Fruit fly (Drosophila melanogaster) Kc167 (cell line): ENCODE results near the gene CG12535.

Experiments used
- Myc ChIP-seq: fragments of >200 bp; optimal IDR thresholded peaks from 2 replicates; lab custom pipeline; 2017; ENCODE audit warnings: missing external identifiers
- Sin3A ChIP-seq: fragments of >200 bp; optimal IDR thresholded peaks from 2 replicates; lab custom pipeline; 2018; ENCODE audit warnings: missing external identifiers
- h ChIP-seq: fragments of >200 bp; optimal IDR thresholded peaks from 3 replicates; lab custom pipeline; 2018; ENCODE audit warnings: missing external identifiers
- insv ChIP-seq: fragments of >200 bp; optimal IDR thresholded peaks from 3 replicates; lab custom pipeline; 2018; ENCODE audit warnings: missing external identifiers
- psq ChIP-seq: fragments of >200 bp; optimal IDR thresholded peaks from 2 replicates; lab custom pipeline; 2017; ENCODE audit warnings: missing external identifiers
- ttk ChIP-seq: sonication (Bioruptor generic); optimal IDR thresholded peaks from 2 replicates; lab custom pipeline; 2017; ENCODE audit warnings: missing external identifiers

The CG12535 gene

DNA sequence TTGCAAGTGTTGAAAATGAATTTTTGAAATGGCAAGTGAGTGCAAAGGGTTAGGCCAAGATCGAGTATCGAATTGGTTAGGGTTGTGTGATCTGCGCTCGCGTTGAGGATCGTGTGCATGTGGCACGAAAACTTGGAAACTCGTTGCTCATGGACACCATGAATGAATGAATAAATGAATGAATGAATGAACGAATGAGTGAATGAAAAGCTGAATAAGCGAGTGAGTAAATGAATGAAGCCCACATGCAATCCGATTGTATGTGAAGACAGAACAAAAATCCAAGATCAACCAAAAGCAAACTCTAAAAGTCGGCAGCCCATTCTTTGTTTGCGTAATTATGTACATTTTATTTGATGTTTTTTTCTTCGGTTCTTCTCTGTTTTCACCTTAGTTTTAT lies 44.0 kb downstream of the CG12535 start:
- TF ChIP-seq Myc (lab: Kevin White, UChicago): no peak
- TF ChIP-seq Sin3A (lab: Kevin White, UChicago): no peak
- no peak for TF ChIP-seq ttk (lab: Kevin White, UChicago)
- no peak for TF ChIP-seq insv (lab: Kevin White, UChicago)
- TF ChIP-seq psq: no peak
- TF ChIP-seq h: no peak

- no peak for TF ChIP-seq Sin3A (lab: Kevin White, UChicago)
- no peak for TF ChIP-seq Myc (lab: Kevin White, UChicago)
- TF ChIP-seq h: no peak
- no peak for TF ChIP-seq psq
- TF ChIP-seq insv (lab: Kevin White, UChicago): no peak
- TF ChIP-seq ttk (lab: Kevin White, UChicago): no peak
These were observed 45.3 kb downstream of the CG12535 start for dm6 chrX:3403411-3403810.

DNA sequence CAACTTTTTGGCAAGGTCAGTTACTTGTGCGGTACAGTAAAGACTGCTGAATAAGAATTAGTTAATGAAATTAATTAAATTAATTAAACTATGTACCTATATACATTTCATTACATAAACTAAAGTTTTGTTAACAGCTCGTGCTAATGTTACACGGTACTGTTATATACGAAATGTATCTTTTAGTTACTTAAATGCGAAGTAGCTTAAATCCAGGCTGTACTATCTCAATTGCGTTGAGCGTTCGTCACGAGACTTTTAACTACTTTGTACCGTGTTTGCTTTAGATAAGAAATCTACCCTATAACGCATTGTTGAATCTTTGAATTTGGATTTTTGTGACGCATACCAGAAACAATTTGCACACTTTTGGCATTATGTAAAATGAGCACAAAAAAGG lies 49.5 kb downstream of the CG12535 start:
- no peak for TF ChIP-seq psq
- TF ChIP-seq Myc (lab: Kevin White, UChicago): no peak
- no peak for TF ChIP-seq ttk (lab: Kevin White, UChicago)
- no peak for TF ChIP-seq insv (lab: Kevin White, UChicago)
- TF ChIP-seq Sin3A (lab: Kevin White, UChicago): no peak
- no peak for TF ChIP-seq h

DNA sequence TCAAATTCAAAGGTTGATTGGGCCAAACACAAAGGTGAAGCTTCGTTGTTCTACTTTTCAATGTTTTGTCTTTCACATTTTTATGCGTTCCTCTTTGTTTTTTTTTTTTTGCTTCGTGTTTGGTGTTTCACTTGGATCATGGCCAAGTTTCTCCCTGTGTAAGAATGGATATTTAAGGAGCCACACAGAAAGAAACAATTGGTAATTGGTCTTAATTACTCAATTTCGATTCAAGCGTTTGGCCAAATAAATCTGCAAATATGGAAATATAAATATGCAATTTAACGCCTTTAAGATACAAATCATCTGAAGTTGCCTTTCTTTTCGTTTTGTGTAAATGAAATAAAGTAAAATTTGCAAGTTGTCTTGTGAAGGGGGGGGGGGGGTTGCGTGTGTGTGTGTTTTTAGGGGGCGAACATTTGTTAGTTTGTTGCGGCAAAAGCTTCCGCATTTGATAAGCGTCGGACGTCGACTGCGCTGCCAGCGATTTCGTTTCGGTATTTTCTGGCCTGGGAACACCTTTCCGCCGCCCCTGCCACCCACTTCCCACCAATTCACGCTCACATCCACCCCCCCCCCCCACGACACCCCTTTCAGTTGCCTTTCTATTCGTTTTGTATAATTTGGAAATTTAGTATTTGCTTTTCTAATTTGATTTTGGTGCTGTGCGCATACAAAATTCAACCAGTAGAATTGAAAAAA lies 50.0 kb downstream of the CG12535 start:
- TF ChIP-seq Myc (lab: Kevin White, UChicago) (no peak), psq (no peak), insv (lab: Kevin White, UChicago) (no peak), ttk (lab: Kevin White, UChicago) (no peak), Sin3A (lab: Kevin White, UChicago) (no peak), h (no peak)

DNA sequence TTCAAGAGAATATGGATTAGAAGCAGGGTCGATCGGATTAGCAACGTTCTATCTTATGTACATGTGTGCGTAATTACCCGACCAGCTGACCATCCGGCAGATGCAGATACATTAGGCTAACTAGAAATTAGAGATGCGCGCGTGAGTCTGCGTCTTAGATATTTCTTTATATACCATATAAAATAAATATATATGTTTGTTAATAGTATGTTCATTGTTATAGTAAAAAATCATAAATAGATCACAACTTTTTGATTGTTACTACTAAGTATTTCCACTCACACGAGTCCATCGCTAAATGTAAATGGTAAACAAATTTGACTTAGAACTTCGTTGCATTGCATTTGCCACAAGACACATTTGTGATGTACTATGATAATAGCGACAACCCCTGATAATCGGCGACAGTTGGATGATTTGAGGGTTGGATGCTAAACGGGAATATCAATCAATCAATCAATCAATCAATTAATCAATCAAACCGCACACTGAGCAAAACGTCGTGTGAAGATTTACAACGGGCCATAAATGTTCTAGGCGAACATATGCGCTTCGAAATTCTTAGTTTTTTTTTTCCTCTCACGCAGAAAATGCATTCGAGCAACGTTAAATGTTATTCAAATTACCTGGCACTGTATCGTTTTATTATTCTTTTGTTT lies 51.8 kb downstream of the CG12535 start:
- no peak for TF ChIP-seq insv (lab: Kevin White, UChicago)

dm6 chrX:3394144-3394543 lies 54.6 kb downstream of the CG12535 start:
- no peak for TF ChIP-seq insv (lab: Kevin White, UChicago)
- no peak for TF ChIP-seq Myc (lab: Kevin White, UChicago)
- no peak for TF ChIP-seq psq
- TF ChIP-seq h: no peak
- no peak for TF ChIP-seq Sin3A (lab: Kevin White, UChicago)
- no peak for TF ChIP-seq ttk (lab: Kevin White, UChicago)

- TF ChIP-seq psq: no peak
- no peak for TF ChIP-seq insv (lab: Kevin White, UChicago)
- TF ChIP-seq ttk (lab: Kevin White, UChicago): no peak
- TF ChIP-seq h: no peak
- no peak for TF ChIP-seq Sin3A (lab: Kevin White, UChicago)
- no peak for TF ChIP-seq Myc (lab: Kevin White, UChicago)
These were observed 58.9 kb downstream of the CG12535 start for dm6 chrX:3389861-3390260.

- TF ChIP-seq ttk (lab: Kevin White, UChicago) (no peak), psq (no peak), Myc (lab: Kevin White, UChicago) (no peak), h (no peak), insv (lab: Kevin White, UChicago) (no peak), Sin3A (lab: Kevin White, UChicago) (no peak)
These were observed 64.9 kb downstream of the CG12535 start for dm6 chrX:3383814-3384213.

DNA sequence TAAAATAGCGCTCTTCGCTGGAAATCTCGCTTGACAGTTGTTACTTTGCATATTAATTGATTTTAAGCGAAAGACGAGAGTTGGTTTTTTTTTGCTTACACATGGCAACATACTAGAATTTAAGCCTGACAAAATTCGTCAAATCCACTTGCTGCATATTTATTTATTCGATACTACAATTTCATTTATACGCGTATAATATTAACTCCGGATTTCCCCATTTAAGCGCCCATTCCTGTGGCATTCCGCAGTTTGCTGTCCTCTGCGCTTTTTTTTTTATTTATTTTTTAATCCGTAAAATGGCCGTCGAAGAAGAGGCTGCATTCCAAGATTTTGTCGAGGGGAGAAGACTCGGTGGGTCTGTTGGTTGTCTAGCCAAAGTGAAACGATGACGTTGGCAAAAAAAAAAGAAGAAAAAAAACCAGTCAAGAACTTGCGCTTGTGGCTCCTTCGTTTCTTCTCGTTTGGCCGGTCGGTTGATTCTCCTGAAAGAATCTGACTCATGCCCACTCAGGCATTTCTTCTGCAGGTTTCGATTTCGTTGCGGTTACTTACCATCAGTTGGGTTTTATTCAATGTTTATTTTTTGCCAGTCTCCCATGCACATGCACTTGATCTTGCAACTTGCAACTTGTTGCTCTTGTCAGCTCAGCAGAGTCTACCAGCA lies 66.0 kb downstream of the CG12535 start:
- TF ChIP-seq psq (no peak), Myc (lab: Kevin White, UChicago) (no peak), ttk (lab: Kevin White, UChicago) (no peak), insv (lab: Kevin White, UChicago) (no peak), h (no peak), Sin3A (lab: Kevin White, UChicago) (no peak)

dm6 chrX:3382075-3382474 lies 66.7 kb downstream of the CG12535 start:
- TF ChIP-seq insv (lab: Kevin White, UChicago): no peak
- no peak for TF ChIP-seq Myc (lab: Kevin White, UChicago)
- no peak for TF ChIP-seq ttk (lab: Kevin White, UChicago)
- no peak for TF ChIP-seq psq
- TF ChIP-seq h: no peak
- no peak for TF ChIP-seq Sin3A (lab: Kevin White, UChicago)

DNA sequence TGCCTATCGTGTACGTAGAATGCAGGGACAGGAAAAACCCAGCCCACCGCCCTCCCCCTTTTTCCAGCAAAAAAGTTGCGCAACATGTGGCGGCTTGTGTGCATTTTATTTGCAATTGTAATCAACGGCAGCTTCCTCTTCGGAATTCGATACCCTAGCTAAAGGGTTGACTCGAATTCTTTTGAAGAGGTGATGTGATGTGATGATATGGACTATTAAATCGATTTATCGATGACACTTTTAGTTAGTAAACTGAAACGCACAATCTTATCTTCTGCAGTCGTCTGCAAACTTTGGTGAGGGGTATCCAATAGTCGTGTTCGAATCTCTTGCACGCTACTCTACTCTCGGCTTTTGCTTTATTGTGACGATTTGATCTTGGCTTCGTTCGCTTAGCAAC lies 67.1 kb downstream of the CG12535 start:
- TF ChIP-seq ttk (lab: Kevin White, UChicago): no peak
- no peak for TF ChIP-seq psq
- no peak for TF ChIP-seq Myc (lab: Kevin White, UChicago)
- TF ChIP-seq Sin3A (lab: Kevin White, UChicago): no peak
- no peak for TF ChIP-seq h
- TF ChIP-seq insv (lab: Kevin White, UChicago): no peak

DNA sequence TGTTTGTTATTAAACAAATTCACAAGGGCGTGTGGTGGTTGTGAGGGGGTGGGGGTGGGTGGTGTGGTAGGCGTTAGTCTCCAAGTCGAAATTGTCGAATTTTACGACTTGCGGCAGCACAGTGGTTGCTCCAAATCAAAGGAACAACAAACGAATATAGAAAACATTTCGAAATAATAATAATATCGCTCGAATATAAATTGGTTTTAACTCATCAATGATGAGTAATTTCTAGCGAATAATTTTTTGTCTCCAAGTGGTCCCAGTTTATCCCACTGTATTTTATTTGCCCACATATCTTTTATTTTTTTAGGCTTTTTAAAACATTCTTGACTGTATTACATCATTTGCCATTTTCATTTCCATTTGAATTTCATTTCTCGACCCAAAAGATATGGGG lies 67.8 kb downstream of the CG12535 start:
- TF ChIP-seq h (no peak), ttk (lab: Kevin White, UChicago) (no peak), Sin3A (lab: Kevin White, UChicago) (no peak), Myc (lab: Kevin White, UChicago) (no peak), insv (lab: Kevin White, UChicago) (no peak)
